Worm (Caenorhabditis elegans) whole organism, early embryonic: ENCODE data around the gene rme-6.

Source experiments
- B0310.2 ChIP-seq: sonication (generic microtip); optimal IDR thresholded peaks from 2 replicates; lab custom pipeline; 2016; ENCODE audit warnings: mild to moderate bottlenecking, missing genetic modification characterization, missing compliant biosample characterization
- F13C5.2 ChIP-seq: sonication (generic microtip); optimal IDR thresholded peaks from 2 replicates; lab custom pipeline; 2017; ENCODE audit warnings: mild to moderate bottlenecking, missing genetic modification characterization, inconsistent platforms, missing compliant biosample characterization
- ama-1 ChIP-seq: fragments of 150-350 bp; optimal IDR thresholded peaks from 2 replicates; lab custom pipeline; 2014
- ceh-36 ChIP-seq: sonication (generic microtip); optimal IDR thresholded peaks from 2 replicates; lab custom pipeline; 2016; ENCODE audit warnings: missing genetic modification characterization, inconsistent platforms, missing compliant biosample characterization
- hmbx-1 ChIP-seq: sonication (generic microtip); optimal IDR thresholded peaks from 2 replicates; lab custom pipeline; 2016; ENCODE audit warnings: mild to moderate bottlenecking, missing genetic modification characterization, missing compliant biosample characterization
- hmg-4 ChIP-seq: fragments of 200-800 bp; sonication (Bioruptor generic); optimal IDR thresholded peaks from 2 replicates; lab custom pipeline; 2018; ENCODE audit warnings: mild to moderate bottlenecking, missing genetic modification characterization, missing compliant biosample characterization
- tra-4 ChIP-seq: sonication (generic microtip); optimal IDR thresholded peaks from 2 replicates; lab custom pipeline; 2017; ENCODE audit warnings: missing genetic modification characterization, missing compliant biosample characterization

DNA sequence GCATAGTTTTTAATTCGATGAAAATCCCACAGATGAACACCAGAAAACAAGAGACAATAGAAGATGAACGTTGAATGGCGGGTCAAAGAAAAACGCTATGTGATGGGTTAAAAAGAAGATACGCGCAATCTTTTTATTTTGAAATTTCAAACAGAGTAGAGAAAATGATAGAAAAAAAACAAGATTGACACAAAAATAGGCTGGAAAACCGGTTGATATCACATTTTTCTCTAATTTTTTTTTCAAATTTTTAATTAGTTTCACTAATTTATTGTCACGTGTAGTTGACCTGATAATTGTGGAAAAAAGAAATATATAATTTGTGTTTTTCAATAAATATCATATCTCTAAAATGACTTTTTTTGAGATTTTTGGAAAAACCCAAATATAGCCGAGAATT is 27.2 kb downstream of the rme-6 start, which contains the start of gene C05D9.9:
- TF ChIP-seq ama-1, result no peak
- TF ChIP-seq ceh-36 (tag; lab: Kevin White, UChicago), result no peak
- TF ChIP-seq F13C5.2 (tag; lab: Kevin White, UChicago), result no peak
- TF ChIP-seq tra-4 (tag; lab: Kevin White, UChicago), result no peak
- TF ChIP-seq B0310.2, result no peak
- TF ChIP-seq hmbx-1 (tag; lab: Kevin White, UChicago), result no peak
- TF ChIP-seq hmg-4, result no peak
